Worm (Caenorhabditis elegans): ENCODE data around the gene K07F5.15.

DNA sequence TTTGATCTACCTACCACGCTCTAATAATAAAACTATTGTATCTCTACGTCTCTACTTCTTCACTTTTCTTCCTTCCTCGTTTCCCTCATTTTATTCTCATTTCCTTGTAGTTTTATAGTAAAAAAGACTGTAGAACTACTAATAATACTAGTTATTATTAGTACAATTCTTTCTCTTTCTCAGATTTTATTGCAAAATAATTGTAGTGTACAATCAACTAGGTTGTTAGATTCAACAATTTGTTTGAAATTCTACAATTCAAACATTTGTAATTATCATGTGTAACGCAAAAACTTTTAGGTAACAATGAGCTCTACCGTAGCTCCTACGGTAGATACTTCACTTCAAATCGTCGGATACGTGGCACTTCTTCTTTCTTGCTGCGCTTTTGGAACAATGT, 9.2 kb upstream of the K07F5.15 start, which contains the start of gene K07F5.12:
- TF ChIP-seq gmeb-1 (tag; optimal IDR thresholded peaks at IDR 0.05) (no peak), nhr-11 (tag; optimal IDR thresholded peaks at IDR 0.05) (no peak), unc-39 (tag; optimal IDR thresholded peaks at IDR 0.05) (no peak), elt-3 (tag; optimal IDR thresholded peaks at IDR 0.05) (no peak), ama-1 (optimal IDR thresholded peaks at IDR 0.05) (no peak), nhr-129 (tag; optimal IDR thresholded peaks at IDR 0.05) (no peak), ztf-11 (tag; optimal IDR thresholded peaks at IDR 0.05) (no peak), unc-62 (GFP tag; optimal IDR thresholded peaks at IDR 0.05) (no peak), zag-1 (tag; optimal IDR thresholded peaks at IDR 0.05) (no peak), unc-55 (GFP tag; optimal IDR thresholded peaks at IDR 0.05) (no peak)
